Fruit fly (Drosophila melanogaster) whole organism, pupa: ENCODE measurements around the gene tfc.

Experiments
- CG32121 ChIP-seq: fragments of 200-800 bp; sonication (Bioruptor generic); IDR thresholded peaks from 2 replicates; pipeline ENCODE4 v1.3.6; 2022; ENCODE audit warnings: missing biosample characterization, missing genetic modification characterization
- CG8159 ChIP-seq: fragments of 200-800 bp; sonication (Bioruptor generic); optimal IDR thresholded peaks from 3 replicates; lab custom pipeline; 2018; ENCODE audit warnings: missing biosample characterization, mild to moderate bottlenecking, missing genetic modification characterization, moderate library complexity
- CG8301 ChIP-seq: fragments of 200-800 bp; sonication (Bioruptor generic); optimal IDR thresholded peaks from 2 replicates; lab custom pipeline; 2018; ENCODE audit warnings: missing biosample characterization, mild to moderate bottlenecking, missing genetic modification characterization
- D1 ChIP-seq: fragments of 200-800 bp; sonication (Bioruptor generic); optimal IDR thresholded peaks from 2 replicates; lab custom pipeline; 2018; ENCODE audit warnings: missing biosample characterization, mild to moderate bottlenecking, missing genetic modification characterization, moderate library complexity
- EcR ChIP-seq: fragments of 200-800 bp; sonication (Bioruptor generic); optimal IDR thresholded peaks from 3 replicates; lab custom pipeline; 2019; ENCODE audit warnings: missing biosample characterization, missing genetic modification characterization, mild to moderate bottlenecking, moderate library complexity, missing genetic modification reagents
- Pif1B ChIP-seq: fragments of 200-800 bp; sonication (Bioruptor generic); optimal IDR thresholded peaks from 3 replicates; lab custom pipeline; 2016; ENCODE audit warnings: missing biosample characterization, missing genetic modification characterization
- fd96Ca ChIP-seq: fragments of 200-800 bp; sonication (Bioruptor generic); IDR thresholded peaks from 3 replicates; pipeline ENCODE4 v1.3.6; 2022; ENCODE audit warnings: missing biosample characterization, missing genetic modification characterization

DNA sequence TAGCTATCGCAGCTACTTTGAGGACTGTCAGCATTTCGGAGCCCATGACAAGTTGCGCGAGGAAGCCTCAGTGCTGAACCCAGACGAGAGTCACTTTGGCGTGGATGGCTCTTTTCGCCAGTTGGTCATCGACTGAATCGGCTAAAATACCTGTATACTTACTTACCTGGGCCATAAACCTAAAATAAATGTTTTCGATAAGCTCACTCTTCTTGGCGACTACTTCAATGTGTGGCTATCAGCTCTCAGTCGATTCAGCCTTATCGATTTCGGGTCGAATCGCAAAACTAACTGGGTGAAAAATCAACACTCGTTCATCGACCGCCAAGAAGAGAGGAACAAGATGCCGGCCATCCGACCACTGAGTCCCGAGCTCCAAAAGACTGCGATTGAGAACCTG, 22.4 kb upstream of the tfc start, which contains the start of gene CG33966:
- no peak for TF ChIP-seq CG8301 (tag; lab: Kevin White, UChicago)
- no peak for TF ChIP-seq D1 (tag; lab: Kevin White, UChicago)
- TF ChIP-seq EcR (GFP tag; lab: Kevin White, UChicago): no peak
- TF ChIP-seq CG32121 (GFP tag; lab: Robert Waterston, UW): no peak
- no peak for TF ChIP-seq CG8159 (tag; lab: Kevin White, UChicago)
- no peak for TF ChIP-seq Pif1B (GFP tag; lab: Kevin White, UChicago)
- TF ChIP-seq fd96Ca (GFP tag; lab: Robert Waterston, UW): no peak
